Worm (Caenorhabditis elegans) whole organism, L3 larva: Measurements from ENCODE around the gene W10C6.2.

Experiments
- R02D3.7 ChIP-seq: fragments of 150-350 bp; optimal IDR thresholded peaks from 2 replicates; lab custom pipeline; 2014; ENCODE audit warnings: missing biosample characterization, missing genetic modification characterization
- ZK546.5 ChIP-seq: sonication (generic microtip); optimal IDR thresholded peaks from 2 replicates; lab custom pipeline; 2017; ENCODE audit warnings: missing biosample characterization, missing genetic modification characterization
- aly-2 ChIP-seq: fragments of 150-350 bp; optimal IDR thresholded peaks from 2 replicates; lab custom pipeline; 2014; ENCODE audit warnings: missing biosample characterization, missing genetic modification characterization
- ama-1 ChIP-seq: fragments of 150-350 bp; optimal IDR thresholded peaks from 2 replicates; lab custom pipeline; 2018
- ceh-16 ChIP-seq: sonication (generic microtip); optimal IDR thresholded peaks from 2 replicates; lab custom pipeline; 2017; ENCODE audit warnings: missing biosample characterization, missing genetic modification characterization
- ceh-28 ChIP-seq: fragments of 150-350 bp; optimal IDR thresholded peaks from 2 replicates; lab custom pipeline; 2014; ENCODE audit warnings: missing biosample characterization, missing genetic modification reagents, missing genetic modification characterization
- ceh-82 ChIP-seq: fragments of 150-350 bp; optimal IDR thresholded peaks from 2 replicates; lab custom pipeline; 2014; ENCODE audit warnings: missing biosample characterization, missing genetic modification characterization
- daf-12 ChIP-seq: fragments of 150-350 bp; optimal IDR thresholded peaks from 2 replicates; lab custom pipeline; 2014; ENCODE audit warnings: missing biosample characterization, missing genetic modification reagents, missing genetic modification characterization
- egl-27 ChIP-seq: sonication (generic microtip); optimal IDR thresholded peaks from 4 replicates; lab custom pipeline; 2017; ENCODE audit warnings: missing biosample characterization, missing genetic modification reagents, missing genetic modification characterization
- elt-1 ChIP-seq: fragments of 150-350 bp; optimal IDR thresholded peaks from 2 replicates; lab custom pipeline; 2014; ENCODE audit warnings: missing biosample characterization, missing genetic modification characterization
- elt-2 ChIP-seq: sonication (generic microtip); optimal IDR thresholded peaks from 2 replicates; lab custom pipeline; 2016; ENCODE audit warnings: missing genetic modification reagents, mild to moderate bottlenecking, missing genetic modification characterization, missing compliant biosample characterization
- elt-3 ChIP-seq, 3 experiments: fragments of 150-350 bp in 1 of 3; sonication (generic microtip) in 2 of 3; optimal IDR thresholded peaks; 2 replicates in 2 of 3; 4 replicates in 1 of 3; lab custom pipeline; 2014 to 2017; ENCODE audit warnings: missing biosample characterization in 3 of 3, missing genetic modification characterization in 3 of 3
- fkh-10 ChIP-seq: sonication (generic microtip); optimal IDR thresholded peaks from 2 replicates; lab custom pipeline; 2017; ENCODE audit warnings: missing biosample characterization, missing genetic modification reagents, missing genetic modification characterization
- fkh-2 ChIP-seq: fragments of 150-350 bp; optimal IDR thresholded peaks from 2 replicates; lab custom pipeline; 2014; ENCODE audit warnings: missing biosample characterization, missing genetic modification reagents, missing genetic modification characterization
- hmg-11 ChIP-seq: sonication (generic microtip); optimal IDR thresholded peaks from 2 replicates; lab custom pipeline; 2016; ENCODE audit warnings: missing genetic modification characterization, missing compliant biosample characterization
- jun-1 ChIP-seq: fragments of 150-350 bp; optimal IDR thresholded peaks from 2 replicates; lab custom pipeline; 2014; ENCODE audit warnings: missing biosample characterization, missing genetic modification reagents, missing genetic modification characterization
- lin-15B ChIP-seq: fragments of 150-350 bp; optimal IDR thresholded peaks from 2 replicates; lab custom pipeline; 2014; ENCODE audit warnings: missing biosample characterization, missing genetic modification characterization
- lin-39 ChIP-seq: fragments of 150-350 bp; optimal IDR thresholded peaks from 2 replicates; lab custom pipeline; 2018; ENCODE audit warnings: missing biosample characterization, missing genetic modification reagents, missing genetic modification characterization
- lsy-12 ChIP-seq: sonication (generic microtip); optimal IDR thresholded peaks from 2 replicates; lab custom pipeline; 2016; ENCODE audit warnings: mild to moderate bottlenecking, missing genetic modification characterization, missing compliant biosample characterization
- mdl-1 ChIP-seq: fragments of 150-350 bp; optimal IDR thresholded peaks from 2 replicates; lab custom pipeline; 2014; ENCODE audit warnings: missing biosample characterization, missing genetic modification characterization
- nfya-1 ChIP-seq: sonication (generic microtip); optimal IDR thresholded peaks from 2 replicates; lab custom pipeline; 2017; ENCODE audit warnings: missing genetic modification characterization, mild to moderate bottlenecking, missing compliant biosample characterization, antibody characterized with exemption, moderate library complexity; ENCODE audit not compliant: insufficient read depth
- nhr-11 ChIP-seq: fragments of 150-350 bp; optimal IDR thresholded peaks from 2 replicates; lab custom pipeline; 2014; ENCODE audit warnings: missing biosample characterization, missing genetic modification characterization
- nhr-12 ChIP-seq: fragments of 150-350 bp; optimal IDR thresholded peaks from 2 replicates; lab custom pipeline; 2014; ENCODE audit warnings: missing biosample characterization, missing genetic modification characterization
- nhr-23 ChIP-seq: fragments of 150-350 bp; optimal IDR thresholded peaks from 2 replicates; lab custom pipeline; 2014; ENCODE audit warnings: missing biosample characterization, missing genetic modification reagents, missing genetic modification characterization
- nhr-28 ChIP-seq: fragments of 150-350 bp; optimal IDR thresholded peaks from 2 replicates; lab custom pipeline; 2014; ENCODE audit warnings: missing biosample characterization, missing genetic modification characterization
- nhr-67 ChIP-seq: fragments of 150-350 bp; optimal IDR thresholded peaks from 2 replicates; lab custom pipeline; 2014; ENCODE audit warnings: missing biosample characterization, missing genetic modification characterization
- nhr-77 ChIP-seq: fragments of 150-350 bp; optimal IDR thresholded peaks from 2 replicates; lab custom pipeline; 2014; ENCODE audit warnings: missing biosample characterization, missing genetic modification characterization
- pha-4 ChIP-seq: fragments of 150-350 bp; optimal IDR thresholded peaks from 2 replicates; lab custom pipeline; 2014; ENCODE audit warnings: missing biosample characterization, missing genetic modification reagents, missing genetic modification characterization
- sea-2 ChIP-seq: fragments of 150-350 bp; sonication (generic microtip); optimal IDR thresholded peaks from 4 replicates; lab custom pipeline; 2014; ENCODE audit warnings: missing biosample characterization, missing genetic modification reagents, missing genetic modification characterization
- skn-1 ChIP-seq: fragments of 150-350 bp; optimal IDR thresholded peaks from 2 replicates; lab custom pipeline; 2014; ENCODE audit warnings: missing biosample characterization, missing genetic modification characterization
- snpc-4 ChIP-seq: fragments of 150-350 bp; optimal IDR thresholded peaks from 2 replicates; lab custom pipeline; 2014; ENCODE audit warnings: missing biosample characterization, missing genetic modification characterization
- tbx-2 ChIP-seq: sonication (generic microtip); optimal IDR thresholded peaks from 2 replicates; lab custom pipeline; 2016; ENCODE audit warnings: mild to moderate bottlenecking, missing genetic modification characterization, missing compliant biosample characterization
- unc-39 ChIP-seq: sonication (generic microtip); optimal IDR thresholded peaks from 4 replicates; lab custom pipeline; 2017; ENCODE audit warnings: missing biosample characterization, missing genetic modification characterization
- unc-62 ChIP-seq: fragments of 150-350 bp; sonication (generic microtip); optimal IDR thresholded peaks from 4 replicates; lab custom pipeline; 2014; ENCODE audit warnings: missing biosample characterization, missing genetic modification reagents, missing genetic modification characterization
- zag-1 ChIP-seq: fragments of 150-350 bp; optimal IDR thresholded peaks from 2 replicates; lab custom pipeline; 2014; ENCODE audit warnings: missing biosample characterization, missing genetic modification characterization
- ztf-11 ChIP-seq: fragments of 150-350 bp; optimal IDR thresholded peaks from 2 replicates; lab custom pipeline; 2014; ENCODE audit warnings: missing biosample characterization, missing genetic modification characterization

W10C6.2 gene

ce11 chrII:11125059-11125594 is 3.4 kb upstream of the W10C6.2 start:
- no peak for TF ChIP-seq daf-12
- TF ChIP-seq elt-1 (tag; lab: Kevin White, UChicago): no peak
- TF ChIP-seq ztf-11: no peak
- no peak for TF ChIP-seq nhr-77 (tag; lab: Kevin White, UChicago)
- no peak for TF ChIP-seq zag-1 (tag; lab: Kevin White, UChicago)
- TF ChIP-seq pha-4: no peak
- no peak for TF ChIP-seq jun-1 (tag; lab: Kevin White, UChicago)
- no peak for TF ChIP-seq lin-15B (tag; lab: Kevin White, UChicago)
- no peak for TF ChIP-seq nhr-28 (tag; lab: Kevin White, UChicago)
- TF ChIP-seq, all 47 proteins: peak for 0

ce11 chrII:11112419-11112818 is 9.3 kb downstream of the W10C6.2 start, which contains the start of gene mat-2:
Gene mat-2 (plus strand): TSS chrII:11112719.
- TF ChIP-seq R02D3.7 (tag; lab: Kevin White, UChicago): no peak
- no peak for TF ChIP-seq ZK546.5 (tag; lab: Kevin White, UChicago)
- TF ChIP-seq ztf-11: no peak
- TF ChIP-seq nhr-67: no peak
- no peak for TF ChIP-seq elt-1 (tag; lab: Kevin White, UChicago)
- no peak for TF ChIP-seq nhr-11 (tag; lab: Kevin White, UChicago)
- TF ChIP-seq egl-27 (tag; lab: Kevin White, UChicago): no peak
- TF ChIP-seq hmg-11 (tag; lab: Kevin White, UChicago): no peak
- no peak for TF ChIP-seq jun-1 (tag; lab: Kevin White, UChicago)
- no peak for TF ChIP-seq mdl-1 (tag; lab: Kevin White, UChicago)
- TF ChIP-seq ceh-16 (tag; lab: Kevin White, UChicago): no peak

- TF ChIP-seq elt-2 (no peak), unc-39 (no peak), nhr-77 (tag; lab: Kevin White, UChicago) (no peak), ama-1 (lab: Kevin White, UChicago) (no peak), nhr-67 (no peak), aly-2 (tag; lab: Kevin White, UChicago) (no peak), nfya-1 (tag; lab: Kevin White, UChicago) (no peak), snpc-4 (tag; lab: Kevin White, UChicago) (no peak), sea-2 (GFP tag; lab: Kevin White, UChicago) (no peak), R02D3.7 (tag; lab: Kevin White, UChicago) (no peak), elt-1 (tag; lab: Kevin White, UChicago) (no peak)
- TF ChIP-seq, all 47 proteins: peak for 0
These were observed 10.6 kb downstream of the W10C6.2 start, which contains the start of gene glb-4 for ce11 chrII:11111107-11111506. Gene glb-4 (minus strand): TSS chrII:11111207.

ce11 chrII:11110419-11110818 is 11.3 kb downstream of the W10C6.2 start:
- TF ChIP-seq fkh-2 (no peak), unc-62 (GFP tag; lab: Kevin White, UChicago) (no peak), unc-39 (no peak), egl-27 (tag; lab: Kevin White, UChicago) (no peak), elt-3 (tag; optimal IDR thresholded peaks at IDR 0.05; lab: Kevin White, UChicago) (no peak), nhr-12 (tag; lab: Kevin White, UChicago) (no peak), tbx-2 (no peak), nhr-77 (tag; lab: Kevin White, UChicago) (no peak), aly-2 (tag; lab: Kevin White, UChicago) (no peak), mdl-1 (tag; lab: Kevin White, UChicago) (no peak), ama-1 (lab: Kevin White, UChicago) (no peak), nfya-1 (tag; lab: Kevin White, UChicago) (no peak), nhr-23 (tag; lab: Kevin White, UChicago) (no peak), ceh-28 (tag; lab: Kevin White, UChicago) (no peak), daf-12 (no peak), ztf-11 (no peak), skn-1 (tag; lab: Kevin White, UChicago) (no peak), lin-15B (tag; lab: Kevin White, UChicago) (no peak)

ce11 chrII:11107828-11108227 is 13.9 kb downstream of the W10C6.2 start, which contains the start of gene apc-17:
Gene apc-17 (plus strand): TSS chrII:11108128.
- TF ChIP-seq lsy-12 (tag; lab: Kevin White, UChicago) (no peak), ZK546.5 (tag; lab: Kevin White, UChicago) (no peak), nhr-11 (tag; lab: Kevin White, UChicago) (no peak), fkh-10 (no peak), aly-2 (tag; lab: Kevin White, UChicago) (no peak), lin-39 (tag; lab: Kevin White, UChicago) (no peak), nhr-77 (tag; lab: Kevin White, UChicago) (no peak), fkh-2 (no peak), elt-3 (tag; optimal IDR thresholded peaks at IDR 0.05; lab: Kevin White, UChicago) (no peak), pha-4 (no peak), R02D3.7 (tag; lab: Kevin White, UChicago) (no peak), ceh-82 (no peak), hmg-11 (tag; lab: Kevin White, UChicago) (no peak), nhr-67 (no peak), nfya-1 (tag; lab: Kevin White, UChicago) (no peak)
